Worm (Caenorhabditis elegans): Measurements from ENCODE around the gene far-7.

- no peak for TF ChIP-seq dao-5 (tag; optimal IDR thresholded peaks at IDR 0.05)
- TF ChIP-seq him-1 (tag; optimal IDR thresholded peaks at IDR 0.05) = no peak
Observed at ce11 chrII:283594-283993, 36.0 kb upstream of the far-7 start, which contains the start of gene B0432.9.

Data from whole organism, L4/young adult.